Worm (Caenorhabditis elegans): ENCODE data around the gene Y37H2A.12.

DNA sequence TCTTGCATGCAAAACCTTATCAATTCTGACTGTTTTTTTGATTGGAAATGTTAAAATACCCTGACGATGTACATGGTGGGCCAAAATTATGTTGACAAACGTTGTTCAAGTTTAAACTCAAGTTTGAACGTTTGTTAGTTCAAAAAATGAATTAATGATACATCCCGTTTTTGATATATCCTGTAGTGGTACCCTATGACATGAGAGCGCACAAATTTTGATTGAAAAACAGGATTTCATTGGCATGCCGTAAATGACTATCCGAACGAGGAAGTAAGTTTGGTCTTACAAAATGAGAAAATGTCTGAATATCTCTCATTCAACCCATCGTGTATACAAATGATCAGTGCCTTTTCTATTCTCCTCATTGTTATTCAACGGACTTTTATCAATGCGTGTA is 10.2 kb upstream of the Y37H2A.12 start, which contains the start of gene Y37H2A.11:
- no peak for TF ChIP-seq ztf-25 (GFP tag; IDR thresholded peaks at IDR 0.05)
- TF ChIP-seq C17E4.6 (GFP tag; IDR thresholded peaks at IDR 0.05): no peak
- no peak for TF ChIP-seq pbrm-1 (GFP tag; IDR thresholded peaks at IDR 0.05)
- no peak for TF ChIP-seq Y67H2A.10 (GFP tag; conservative IDR thresholded peaks at IDR 0.05)
